Worm (Caenorhabditis elegans) whole organism, young adult: ENCODE data around the gene C46F11.6.
A peak's percentile ranks its signal among the peaks of the same experiment; 100 is the strongest.

Experiments
- B0019.2 ChIP-seq: fragments of 200-800 bp; sonication (Bioruptor generic); conservative IDR thresholded peaks from 2 replicates; pipeline ENCODE4 v1.3.6; 2022; ENCODE audit warnings: missing genetic modification reagents, missing genetic modification characterization, missing compliant biosample characterization
- B0035.1 ChIP-seq: sonication (generic microtip); optimal IDR thresholded peaks from 2 replicates; lab custom pipeline; 2016; ENCODE audit warnings: missing genetic modification characterization, mild to moderate bottlenecking, missing compliant biosample characterization, missing genotype, missing genetic modification reagents
- B0261.1 ChIP-seq: sonication (generic microtip); optimal IDR thresholded peaks from 2 replicates; lab custom pipeline; 2016; ENCODE audit warnings: mild to moderate bottlenecking, missing genetic modification characterization, moderate library complexity, missing compliant biosample characterization
- C06A6.2 ChIP-seq: fragments of 200-800 bp; sonication (Bioruptor generic); conservative IDR thresholded peaks from 2 replicates; pipeline ENCODE4 v1.3.6; 2022; ENCODE audit warnings: missing genetic modification characterization, missing compliant biosample characterization
- C17E4.6 ChIP-seq: fragments of 200-800 bp; sonication (Bioruptor generic); IDR thresholded peaks from 2 replicates; pipeline ENCODE4 v1.3.6; 2022; ENCODE audit warnings: missing genetic modification reagents, missing genetic modification characterization, missing compliant biosample characterization
- D2030.7 ChIP-seq: fragments of 200-800 bp; sonication (Bioruptor generic); IDR thresholded peaks from 2 replicates; pipeline ENCODE4 v1.3.6; 2022; ENCODE audit warnings: missing genetic modification reagents, missing genetic modification characterization, missing compliant biosample characterization
- F10E7.11 ChIP-seq: sonication (generic microtip); optimal IDR thresholded peaks from 2 replicates; lab custom pipeline; 2017; ENCODE audit warnings: mild to moderate bottlenecking, missing genetic modification characterization, moderate library complexity, missing compliant biosample characterization
- F49E8.2 ChIP-seq: sonication (generic microtip); optimal IDR thresholded peaks from 3 replicates; lab custom pipeline; 2017; ENCODE audit warnings: missing genetic modification characterization, mild to moderate bottlenecking, missing compliant biosample characterization, antibody characterized with exemption, moderate library complexity; ENCODE audit not compliant: insufficient read depth
- F52B5.7 ChIP-seq: sonication (generic microtip); optimal IDR thresholded peaks from 2 replicates; lab custom pipeline; 2016; ENCODE audit warnings: mild to moderate bottlenecking, missing genetic modification characterization, missing compliant biosample characterization
- K12H6.12 ChIP-seq: fragments of 200-800 bp; sonication (Bioruptor generic); optimal IDR thresholded peaks from 2 replicates; lab custom pipeline; 2018; ENCODE audit warnings: mild to moderate bottlenecking, missing genetic modification characterization, missing compliant biosample characterization
- T07F8.4 ChIP-seq: sonication (generic microtip); optimal IDR thresholded peaks from 2 replicates; lab custom pipeline; 2016; ENCODE audit warnings: mild to moderate bottlenecking, missing genetic modification characterization, moderate library complexity, missing compliant biosample characterization
- Y67H2A.10 ChIP-seq: fragments of 200-800 bp; sonication (Bioruptor generic); conservative IDR thresholded peaks from 2 replicates; pipeline ENCODE4 v1.3.6; 2022; ENCODE audit warnings: missing genetic modification reagents, missing genetic modification characterization, missing compliant biosample characterization
- akir-1 ChIP-seq: fragments of 200-800 bp; sonication (Bioruptor generic); optimal IDR thresholded peaks from 2 replicates; lab custom pipeline; 2018; ENCODE audit warnings: mild to moderate bottlenecking, missing genetic modification characterization, moderate library complexity, missing compliant biosample characterization
- ama-1 ChIP-seq, 3 experiments: fragments of 150-350 bp in 1 of 3; sonication (generic microtip) in 2 of 3; optimal IDR thresholded peaks; 2 replicates each; lab custom pipeline; 2014 to 2018; ENCODE audit warnings: missing biosample characterization in 2 of 3, missing genetic modification characterization in 2 of 3, missing genetic modification reagents in 2 of 3
- ceh-79 ChIP-seq: sonication (generic microtip); optimal IDR thresholded peaks from 2 replicates; lab custom pipeline; 2017; ENCODE audit warnings: mild to moderate bottlenecking, missing genetic modification characterization, missing compliant biosample characterization
- die-1 ChIP-seq: sonication (generic microtip); optimal IDR thresholded peaks from 2 replicates; lab custom pipeline; 2016; ENCODE audit warnings: missing genotype, mild to moderate bottlenecking, missing genetic modification characterization, missing compliant biosample characterization
- dox-1 ChIP-seq: fragments of 200-800 bp; sonication (Bioruptor generic); IDR thresholded peaks from 2 replicates; pipeline ENCODE4 v1.3.6; 2022; ENCODE audit warnings: missing genetic modification reagents, missing genetic modification characterization, missing compliant biosample characterization
- efl-1 ChIP-seq: fragments of 150-350 bp; optimal IDR thresholded peaks from 2 replicates; lab custom pipeline; 2014; ENCODE audit warnings: missing biosample characterization, missing genetic modification reagents, missing genetic modification characterization
- egrh-3 ChIP-seq: fragments of 200-800 bp; sonication (Bioruptor generic); IDR thresholded peaks from 2 replicates; pipeline ENCODE4 v1.3.6; 2022; ENCODE audit warnings: missing genetic modification reagents, missing genetic modification characterization, missing compliant biosample characterization
- fkh-3 ChIP-seq: sonication (generic microtip); optimal IDR thresholded peaks from 2 replicates; lab custom pipeline; 2016; ENCODE audit warnings: mild to moderate bottlenecking, missing genetic modification characterization, missing compliant biosample characterization
- gei-17 ChIP-seq: fragments of 200-800 bp; sonication (Bioruptor generic); optimal IDR thresholded peaks from 2 replicates; lab custom pipeline; 2018; ENCODE audit warnings: mild to moderate bottlenecking, missing genetic modification characterization, missing compliant biosample characterization
- hmg-1.2 ChIP-seq: fragments of 200-800 bp; sonication (Bioruptor generic); IDR thresholded peaks from 2 replicates; pipeline ENCODE4 v1.3.6; 2022; ENCODE audit warnings: missing genetic modification reagents, missing genetic modification characterization, missing compliant biosample characterization
- hrde-1 ChIP-seq: sonication (generic microtip); optimal IDR thresholded peaks from 2 replicates; lab custom pipeline; 2016; ENCODE audit warnings: missing genetic modification characterization, mild to moderate bottlenecking, missing compliant biosample characterization, moderate library complexity, missing genotype, missing genetic modification reagents, borderline replicate concordance
- lin-35 ChIP-seq, 3 experiments: fragments of 150-350 bp in 2 of 3; sonication (generic microtip) in 1 of 3; optimal IDR thresholded peaks; 2 replicates each; lab custom pipeline; 2014 to 2018; ENCODE audit warnings: missing biosample characterization in 3 of 3, missing genetic modification characterization in 3 of 3, missing genetic modification reagents in 3 of 3
- lin-54 ChIP-seq: fragments of 200-800 bp; sonication (Bioruptor generic); optimal IDR thresholded peaks from 2 replicates; lab custom pipeline; 2018; ENCODE audit warnings: mild to moderate bottlenecking, missing genetic modification characterization, missing compliant biosample characterization
- lir-1 ChIP-seq: fragments of 200-800 bp; sonication (Bioruptor generic); conservative IDR thresholded peaks from 2 replicates; pipeline ENCODE4 v1.3.6; 2022; ENCODE audit warnings: missing genetic modification reagents, missing genetic modification characterization, missing compliant biosample characterization
- lsy-27 ChIP-seq: sonication (generic microtip); optimal IDR thresholded peaks from 2 replicates; lab custom pipeline; 2017; ENCODE audit warnings: missing genetic modification characterization, mild to moderate bottlenecking, missing compliant biosample characterization, antibody characterized with exemption, missing genotype, borderline replicate concordance; ENCODE audit not compliant: insufficient read depth
- mcd-1 ChIP-seq: fragments of 200-800 bp; sonication (Bioruptor generic); IDR thresholded peaks from 2 replicates; pipeline ENCODE4 v1.3.6; 2022; ENCODE audit warnings: missing genetic modification reagents, missing genetic modification characterization, missing compliant biosample characterization
- mes-4 ChIP-seq: sonication (generic microtip); optimal IDR thresholded peaks from 2 replicates; lab custom pipeline; 2016; ENCODE audit warnings: missing genotype, missing genetic modification characterization, missing compliant biosample characterization
- mxl-1 ChIP-seq: sonication (generic microtip); optimal IDR thresholded peaks from 2 replicates; lab custom pipeline; 2016; ENCODE audit warnings: missing genetic modification characterization, missing compliant biosample characterization
- nfyb-1 ChIP-seq: fragments of 200-800 bp; sonication (Bioruptor generic); IDR thresholded peaks from 2 replicates; pipeline ENCODE4 v1.3.6; 2022; ENCODE audit warnings: missing genetic modification reagents, missing genetic modification characterization, missing compliant biosample characterization
- nhr-179 ChIP-seq: sonication (generic microtip); optimal IDR thresholded peaks from 2 replicates; lab custom pipeline; 2016; ENCODE audit warnings: mild to moderate bottlenecking, missing genetic modification characterization, missing compliant biosample characterization
- nhr-80 ChIP-seq: sonication (generic microtip); optimal IDR thresholded peaks from 2 replicates; lab custom pipeline; 2016; ENCODE audit warnings: missing genetic modification characterization, missing compliant biosample characterization
- pha-4 ChIP-seq: fragments of 150-350 bp; sonication (generic microtip); optimal IDR thresholded peaks from 2 replicates; lab custom pipeline; 2014; ENCODE audit warnings: missing biosample characterization, missing genetic modification reagents, missing genetic modification characterization
- rec-8 ChIP-seq, 2 experiments: sonication (generic microtip); optimal IDR thresholded peaks; 2 replicates each; lab custom pipeline; 2016; ENCODE audit warnings: mild to moderate bottlenecking in 2 of 2, missing genetic modification characterization in 2 of 2, missing genetic modification reagents in 2 of 2, missing genotype in 2 of 2, missing biosample characterization in 1 of 2, missing compliant biosample characterization in 1 of 2, moderate library complexity in 1 of 2
- sea-2 ChIP-seq: fragments of 200-800 bp; sonication (Bioruptor generic); IDR thresholded peaks from 2 replicates; pipeline ENCODE4 v1.3.6; 2022; ENCODE audit warnings: missing genetic modification characterization, missing compliant biosample characterization
- snpc-4 ChIP-seq, 5 experiments: fragments of 150-350 bp in 1 of 5; sonication (generic microtip) in 4 of 5; optimal IDR thresholded peaks; 2 replicates each; lab custom pipeline; 2014 to 2018; ENCODE audit warnings: missing genetic modification characterization in 5 of 5, missing biosample characterization in 3 of 5, antibody characterized with exemption in 2 of 5, mild to moderate bottlenecking in 2 of 5, missing compliant biosample characterization in 2 of 5, missing genotype in 2 of 5, moderate library complexity in 2 of 5, missing genetic modification reagents in 1 of 5
- sptf-2 ChIP-seq: fragments of 200-800 bp; sonication (Bioruptor generic); optimal IDR thresholded peaks from 2 replicates; lab custom pipeline; 2018; ENCODE audit warnings: mild to moderate bottlenecking, missing genetic modification characterization, missing compliant biosample characterization
- tbp1 ChIP-seq: fragments of 200-800 bp; sonication (Bioruptor generic); optimal IDR thresholded peaks from 2 replicates; lab custom pipeline; 2018; ENCODE audit warnings: mild to moderate bottlenecking, missing genetic modification characterization, missing compliant biosample characterization
- unc-130 ChIP-seq: sonication (generic microtip); optimal IDR thresholded peaks from 2 replicates; lab custom pipeline; 2016; ENCODE audit warnings: missing genetic modification reagents, missing genetic modification characterization, missing compliant biosample characterization
- unc-62 ChIP-seq: fragments of 150-350 bp; optimal IDR thresholded peaks from 2 replicates; lab custom pipeline; 2014; ENCODE audit warnings: missing biosample characterization, missing genetic modification reagents, missing genetic modification characterization
- zfh-2 ChIP-seq: fragments of 200-800 bp; sonication (Bioruptor generic); conservative IDR thresholded peaks from 2 replicates; pipeline ENCODE4 v1.3.6; 2022; ENCODE audit warnings: missing genetic modification reagents, missing genetic modification characterization, missing compliant biosample characterization
- ztf-22 ChIP-seq: fragments of 200-800 bp; sonication (Bioruptor generic); optimal IDR thresholded peaks from 2 replicates; lab custom pipeline; 2018; ENCODE audit warnings: mild to moderate bottlenecking, missing genetic modification characterization, moderate library complexity, missing compliant biosample characterization
- ztf-26 ChIP-seq: sonication (generic microtip); optimal IDR thresholded peaks from 2 replicates; lab custom pipeline; 2017; ENCODE audit warnings: missing genetic modification characterization, missing compliant biosample characterization
- ztf-3 ChIP-seq: fragments of 200-800 bp; sonication (Bioruptor generic); optimal IDR thresholded peaks from 2 replicates; lab custom pipeline; 2018; ENCODE audit warnings: mild to moderate bottlenecking, missing genetic modification characterization, missing compliant biosample characterization

C46F11.6 gene

ce11 chrIII:3620652-3621051 is 49.6 kb downstream of the C46F11.6 start (continued):
- no peak for TF ChIP-seq nfyb-1 (GFP tag; lab: Robert Waterston, UW)

- TF ChIP-seq B0261.1 (no peak), lir-1 (no peak), ama-1 (optimal IDR thresholded peaks at IDR 0.05; lab: Kevin White, UChicago) (no peak), ama-1 (GFP tag; optimal IDR thresholded peaks at IDR 0.05; lab: Kevin White, UChicago) (no peak), C06A6.2 (GFP tag; lab: Robert Waterston, UW) (no peak), fkh-3 (tag; lab: Kevin White, UChicago) (no peak), lsy-27 (tag; lab: Kevin White, UChicago) (no peak), F52B5.7 (tag; lab: Kevin White, UChicago) (no peak), lin-54 (GFP tag; lab: Kevin White, UChicago) (no peak), nhr-80 (tag; lab: Kevin White, UChicago) (peak; percentile 90), die-1 (no peak), ztf-3 (no peak), nfyb-1 (GFP tag; lab: Robert Waterston, UW) (no peak; the same call in 1 of the 2 replicates), F49E8.2 (tag; lab: Kevin White, UChicago) (no peak), mes-4 (no peak), K12H6.12 (tag; lab: Kevin White, UChicago) (no peak), mcd-1 (GFP tag; lab: Robert Waterston, UW) (no peak), akir-1 (GFP tag; lab: Kevin White, UChicago) (no peak), B0035.1 (tag; lab: Kevin White, UChicago) (no peak), T07F8.4 (tag; lab: Kevin White, UChicago) (no peak), zfh-2 (GFP tag; lab: Robert Waterston, UW) (peak; percentile 57; the same call in 1 of the 2 replicates), lin-35 (GFP tag; optimal IDR thresholded peaks at IDR 0.05; lab: Kevin White, UChicago) (no peak), B0019.2 (no peak), rec-8 (tag; optimal IDR thresholded peaks at IDR 0.05; lab: Kevin White, UChicago) (no peak), snpc-4 (GFP tag; optimal IDR thresholded peaks at IDR 0.05; lab: Kevin White, UChicago) (no peak), snpc-4 (tag; optimal IDR thresholded peaks at IDR 0.05; lab: Kevin White, UChicago) (no peak), D2030.7 (GFP tag; lab: Robert Waterston, UW) (no peak), gei-17 (GFP tag; lab: Kevin White, UChicago) (no peak), sea-2 (GFP tag; lab: Robert Waterston, UW) (no peak), unc-130 (GFP tag; lab: Kevin White, UChicago) (no peak), efl-1 (GFP tag; lab: Kevin White, UChicago) (no peak), mxl-1 (tag; lab: Kevin White, UChicago) (no peak), Y67H2A.10 (no peak), dox-1 (GFP tag; lab: Robert Waterston, UW) (peak; percentile 50; the same call in 1 of the 2 replicates), hrde-1 (no peak), hmg-1.2 (GFP tag; lab: Robert Waterston, UW) (peak; percentile 89), egrh-3 (GFP tag; lab: Robert Waterston, UW) (no peak), C17E4.6 (GFP tag; lab: Robert Waterston, UW) (no peak), tbp1 (peak; percentile 6), ceh-79 (tag; lab: Kevin White, UChicago) (no peak), pha-4 (tag; lab: Kevin White, UChicago) (no peak), unc-62 (no peak), sptf-2 (GFP tag; lab: Kevin White, UChicago) (no peak), F10E7.11 (tag; lab: Kevin White, UChicago) (no peak), ztf-22 (GFP tag; lab: Kevin White, UChicago) (no peak), ztf-26 (tag; lab: Kevin White, UChicago) (no peak), nhr-179 (tag; lab: Kevin White, UChicago) (no peak)
These were observed 50.5 kb downstream of the C46F11.6 start for ce11 chrIII:3619621-3620261.
